Worm (Caenorhabditis elegans): ENCODE results near the gene Y7A5A.9.

The Y7A5A.9 gene

DNA sequence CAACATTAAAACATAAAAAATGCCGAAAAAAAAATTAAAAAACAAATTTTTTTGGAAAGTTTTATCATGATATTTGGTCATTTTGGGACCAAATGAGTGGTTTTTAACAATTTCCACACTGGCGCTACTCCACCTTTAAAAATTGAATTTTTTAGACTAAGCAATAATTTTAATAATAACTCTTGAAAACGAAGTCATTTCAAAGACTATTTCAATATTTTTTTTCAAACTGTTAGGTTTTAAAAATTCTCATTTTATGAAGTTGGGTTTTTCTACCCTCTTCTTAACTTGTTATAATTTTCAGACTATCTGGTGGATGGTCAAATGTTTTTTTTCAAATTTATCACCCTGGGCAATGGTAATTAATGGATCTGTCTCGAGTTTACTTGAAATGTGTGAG lies 4.8 kb upstream of the Y7A5A.9 start, which contains the start of gene Y7A5A.8:
Y7A5A.8 (plus strand) TSS at position 301 of the 400 bp plus-strand sequence.
- TF ChIP-seq nhr-6 (tag; optimal IDR thresholded peaks at IDR 0.05) (no peak), lin-13 (GFP tag; optimal IDR thresholded peaks at IDR 0.05) (no peak)

DNA sequence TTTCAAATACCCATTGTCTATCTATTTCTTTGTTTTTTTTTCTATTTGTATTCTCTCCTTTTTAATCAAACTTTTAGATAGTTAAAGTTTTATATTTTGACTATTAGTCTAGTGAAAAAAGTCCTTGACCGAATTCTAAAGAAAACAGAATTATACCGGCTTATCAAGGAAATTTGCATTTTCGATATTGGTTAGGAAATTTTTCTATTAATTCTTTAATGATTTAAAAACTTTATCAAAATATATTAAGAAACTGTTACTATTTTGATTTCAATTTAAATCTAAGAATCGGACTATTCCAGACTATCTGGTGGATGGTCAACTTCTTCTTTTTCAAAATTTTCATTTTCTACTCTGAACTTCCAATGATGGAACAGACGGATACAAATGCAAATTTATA lies 1.1 kb downstream of the Y7A5A.9 start, which contains the start of gene Y7A5A.20:
Y7A5A.20 (plus strand) TSS at position 301 of the 400 bp plus-strand sequence.
- TF ChIP-seq mep-1 (tag; optimal IDR thresholded peaks at IDR 0.05) (no peak), lim-7 (GFP tag; IDR thresholded peaks at IDR 0.05) (no peak), duxl-1 (tag; optimal IDR thresholded peaks at IDR 0.05; ENCODE audit: poor library complexity) (no peak), zfp-3 (GFP tag; conservative IDR thresholded peaks at IDR 0.05) (no peak), lin-13 (GFP tag; optimal IDR thresholded peaks at IDR 0.05) (no peak), madf-9 (GFP tag; conservative IDR thresholded peaks at IDR 0.05) (no peak)

DNA sequence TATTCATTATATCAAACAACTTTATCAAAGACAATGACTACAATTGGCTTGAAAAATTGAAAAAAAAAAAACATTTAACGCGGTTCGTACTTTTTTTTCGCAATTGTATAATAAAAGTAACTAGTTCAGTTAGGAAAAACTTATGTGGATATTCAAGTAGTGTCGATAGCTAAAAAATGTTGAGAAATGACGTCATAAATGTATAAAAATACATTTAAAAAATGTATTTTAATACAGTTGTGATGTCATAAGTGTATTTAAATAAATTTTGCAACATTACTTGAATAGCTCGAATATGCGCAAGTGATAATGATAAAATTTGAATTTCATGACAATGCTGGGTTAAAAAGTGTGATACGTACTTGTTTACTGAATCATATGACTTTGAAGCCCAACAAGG lies 4.6 kb downstream of the Y7A5A.9 start:
- no peak for TF ChIP-seq nhr-42 (GFP tag; IDR thresholded peaks at IDR 0.05)
- no peak for TF ChIP-seq snpc-1.2 (GFP tag; IDR thresholded peaks at IDR 0.05)
- TF ChIP-seq nhr-10 (tag; optimal IDR thresholded peaks at IDR 0.05), result no peak

DNA sequence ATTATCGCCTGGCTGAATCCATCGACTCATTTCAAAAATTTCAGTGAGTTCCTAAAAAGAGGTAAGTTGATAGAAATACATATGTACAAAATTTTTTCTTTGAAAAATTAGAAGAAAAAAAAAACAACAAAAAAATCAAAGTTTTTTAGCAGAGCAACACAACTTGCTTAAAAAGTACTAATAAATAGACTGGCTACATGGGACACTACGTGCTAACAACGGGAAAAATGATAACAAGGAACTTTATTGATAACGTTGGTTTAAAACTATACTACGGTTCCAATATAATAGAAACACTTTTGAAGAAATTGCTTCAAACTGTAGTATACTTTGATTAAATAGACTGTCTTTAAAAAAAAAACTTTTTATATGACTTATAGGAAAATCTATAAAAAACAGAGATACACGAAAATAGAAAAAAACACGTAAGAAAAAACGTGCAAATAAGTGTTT lies 11.6 kb downstream of the Y7A5A.9 start, which contains the start of gene acox-1.6:
acox-1.6 (minus strand) TSS at position 51 of the 453 bp plus-strand sequence.
- TF ChIP-seq spr-3 (GFP tag; optimal IDR thresholded peaks at IDR 0.05), result no peak
- no peak for TF ChIP-seq ztf-7 (tag; optimal IDR thresholded peaks at IDR 0.05)
- no peak for TF ChIP-seq mxl-3 (GFP tag; optimal IDR thresholded peaks at IDR 0.05)
- no peak for TF ChIP-seq unc-130 (GFP tag; optimal IDR thresholded peaks at IDR 0.05)
- no peak for TF ChIP-seq F49E8.2 (tag; optimal IDR thresholded peaks at IDR 0.05; ENCODE audit: borderline replicate concordance)
- peak; percentile 7 for TF ChIP-seq hlh-11 (tag; optimal IDR thresholded peaks at IDR 0.05)
- no peak for TF ChIP-seq ceh-62 (tag; optimal IDR thresholded peaks at IDR 0.05)
- TF ChIP-seq nhr-77 (tag; optimal IDR thresholded peaks at IDR 0.05), result peak; percentile 43
- peak in 1 of 2 experiments; percentile 7 for TF ChIP-seq mdl-1 (tag; optimal IDR thresholded peaks at IDR 0.05)
- TF ChIP-seq arid-1 (GFP tag; conservative IDR thresholded peaks at IDR 0.05), result no peak
- no peak for TF ChIP-seq aly-2 (tag; optimal IDR thresholded peaks at IDR 0.05)
- TF ChIP-seq madf-9 (GFP tag; conservative IDR thresholded peaks at IDR 0.05), result no peak
- TF ChIP-seq egl-27 (tag; optimal IDR thresholded peaks at IDR 0.05), result no peak
- no peak for TF ChIP-seq nhr-48 (tag; optimal IDR thresholded peaks at IDR 0.05)
- TF ChIP-seq nhr-28 (tag; optimal IDR thresholded peaks at IDR 0.05), result peak; percentile 80
- TF ChIP-seq mes-2 (tag; optimal IDR thresholded peaks at IDR 0.05; ENCODE audit: poor library complexity, severe bottlenecking), result no peak
- TF ChIP-seq dmd-9 (GFP tag; IDR thresholded peaks at IDR 0.05), result no peak
- no peak for TF ChIP-seq nhr-11 (tag; optimal IDR thresholded peaks at IDR 0.05)
- TF ChIP-seq Y5F2A.4 (GFP tag; optimal IDR thresholded peaks at IDR 0.05), result no peak
- no peak for TF ChIP-seq Y105C5A.15 (GFP tag; IDR thresholded peaks at IDR 0.05)
- TF ChIP-seq nhr-6 (tag; optimal IDR thresholded peaks at IDR 0.05), result no peak
- no peak for TF ChIP-seq lin-39 (tag; optimal IDR thresholded peaks at IDR 0.05)
- TF ChIP-seq pqm-1 (tag; optimal IDR thresholded peaks at IDR 0.05), result peak; percentile 66
- peak; percentile 23; the same call in 1 of the 2 replicates for TF ChIP-seq dmd-6 (GFP tag; IDR thresholded peaks at IDR 0.05)
- peak; percentile 15 for TF ChIP-seq dve-1 (tag; optimal IDR thresholded peaks at IDR 0.05; ENCODE audit: insufficient read depth)
- TF ChIP-seq hif-1 (tag; optimal IDR thresholded peaks at IDR 0.05), result peak in 1 of 2 experiments; percentile 48
- TF ChIP-seq aha-1 (tag), result peak; percentile 68
- no peak for TF ChIP-seq lin-38 (GFP tag; IDR thresholded peaks at IDR 0.05)
- TF ChIP-seq sdz-12 (GFP tag; optimal IDR thresholded peaks at IDR 0.05), result no peak
- no peak for TF ChIP-seq mep-1 (tag; optimal IDR thresholded peaks at IDR 0.05)
- no peak for TF ChIP-seq daf-16 (GFP tag; optimal IDR thresholded peaks at IDR 0.05)
- peak; percentile 68 for TF ChIP-seq daf-16 (tag; optimal IDR thresholded peaks at IDR 0.05)

Measured in whole organism, L4 larva.